Fruit fly (Drosophila melanogaster): Measurements from ENCODE around the gene Cyp4s3.

DNA sequence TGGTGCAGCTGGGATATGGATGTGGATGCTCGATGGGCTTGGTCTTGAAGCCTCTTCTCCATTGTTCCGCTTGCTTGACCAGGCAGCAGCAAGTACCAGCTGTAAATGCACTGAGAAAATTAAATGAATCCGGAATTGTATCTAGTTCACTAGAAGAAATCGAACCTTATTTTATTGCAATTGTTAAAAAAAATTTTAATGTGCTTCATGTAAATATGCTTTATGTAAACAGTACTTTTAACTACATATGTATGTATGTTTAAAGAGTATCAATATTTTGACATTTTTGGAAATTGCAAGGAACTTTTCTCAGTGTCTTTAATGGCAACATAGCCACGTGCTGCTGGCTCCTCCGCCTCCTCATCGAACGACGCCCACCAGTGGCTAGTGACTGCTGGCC, 48.5 kb upstream of the Cyp4s3 start:
- TF ChIP-seq CG4328 (GFP tag; optimal IDR thresholded peaks at IDR 0.05) = no peak
- no peak for TF ChIP-seq Gug (GFP tag; IDR thresholded peaks at IDR 0.05)

Measured in whole organism, embryonic.